Worm (Caenorhabditis elegans) whole organism, L4 larva: ENCODE results near the gene K05F1.6.

Source experiments
- D1046.2 ChIP-seq: fragments of 200-800 bp; sonication (Bioruptor generic); IDR thresholded peaks from 2 replicates; pipeline ENCODE4 v1.3.6; 2022; ENCODE audit warnings: missing genetic modification characterization, missing compliant biosample characterization
- R02D3.7 ChIP-seq: fragments of 150-350 bp; sonication (generic microtip); optimal IDR thresholded peaks from 3 replicates; lab custom pipeline; 2014; ENCODE audit warnings: missing biosample characterization, missing genetic modification characterization
- T20F7.1 ChIP-seq: fragments of 200-800 bp; sonication (Bioruptor generic); optimal IDR thresholded peaks from 2 replicates; lab custom pipeline; 2018; ENCODE audit warnings: mild to moderate bottlenecking, missing genetic modification characterization, missing compliant biosample characterization
- Y5F2A.4 ChIP-seq: fragments of 200-800 bp; sonication (Bioruptor generic); optimal IDR thresholded peaks from 2 replicates; lab custom pipeline; 2018; ENCODE audit warnings: mild to moderate bottlenecking, missing genetic modification characterization, missing compliant biosample characterization
- arid-1 ChIP-seq: fragments of 200-800 bp; sonication (Bioruptor generic); conservative IDR thresholded peaks from 2 replicates; pipeline ENCODE4 v1.3.6; 2022; ENCODE audit warnings: missing genetic modification reagents, missing genetic modification characterization, missing compliant biosample characterization
- ceh-62 ChIP-seq: sonication (generic microtip); optimal IDR thresholded peaks from 2 replicates; lab custom pipeline; 2017; ENCODE audit warnings: missing biosample characterization, missing genetic modification characterization
- ceh-82 ChIP-seq: sonication (generic microtip); optimal IDR thresholded peaks from 2 replicates; lab custom pipeline; 2017; ENCODE audit warnings: missing biosample characterization, missing genetic modification characterization
- cey-2 ChIP-seq: sonication (generic microtip); optimal IDR thresholded peaks from 3 replicates; lab custom pipeline; 2017; ENCODE audit warnings: missing genetic modification characterization, mild to moderate bottlenecking, missing compliant biosample characterization, antibody characterized with exemption, borderline replicate concordance; ENCODE audit not compliant: insufficient read depth
- daf-12 ChIP-seq: fragments of 150-350 bp; optimal IDR thresholded peaks from 2 replicates; lab custom pipeline; 2014; ENCODE audit warnings: missing biosample characterization, missing genetic modification reagents, missing genetic modification characterization
- daf-8 ChIP-seq: fragments of 200-800 bp; sonication (Bioruptor generic); IDR thresholded peaks from 2 replicates; pipeline ENCODE4 v1.3.6; 2022; ENCODE audit warnings: missing genetic modification characterization, missing compliant biosample characterization
- dmd-6 ChIP-seq: fragments of 200-800 bp; sonication (Bioruptor generic); IDR thresholded peaks from 2 replicates; pipeline ENCODE4 v1.3.6; 2022; ENCODE audit warnings: missing genetic modification reagents, missing genetic modification characterization, missing compliant biosample characterization
- fkh-10 ChIP-seq: fragments of 150-350 bp; optimal IDR thresholded peaks from 2 replicates; lab custom pipeline; 2014; ENCODE audit warnings: missing biosample characterization, missing genetic modification reagents, missing genetic modification characterization
- fos-1 ChIP-seq: fragments of 150-350 bp; optimal IDR thresholded peaks from 2 replicates; lab custom pipeline; 2014; ENCODE audit warnings: missing biosample characterization, missing genetic modification characterization
- gei-8 ChIP-seq: fragments of 200-800 bp; sonication (Bioruptor generic); optimal IDR thresholded peaks from 2 replicates; lab custom pipeline; 2018; ENCODE audit warnings: mild to moderate bottlenecking, missing genetic modification characterization, missing compliant biosample characterization
- hlh-11 ChIP-seq: fragments of 200-800 bp; sonication (Bioruptor generic); optimal IDR thresholded peaks from 2 replicates; lab custom pipeline; 2018; ENCODE audit warnings: mild to moderate bottlenecking, missing genetic modification characterization, missing compliant biosample characterization
- hlh-30 ChIP-seq: sonication (generic microtip); optimal IDR thresholded peaks from 2 replicates; lab custom pipeline; 2017; ENCODE audit warnings: antibody characterized with exemption, mild to moderate bottlenecking, missing genetic modification characterization, missing compliant biosample characterization; ENCODE audit not compliant: insufficient read depth
- hmg-1.1 ChIP-seq: fragments of 200-800 bp; sonication (Bioruptor generic); IDR thresholded peaks from 2 replicates; pipeline ENCODE4 v1.3.6; 2022; ENCODE audit warnings: missing genetic modification reagents, missing genetic modification characterization, missing compliant biosample characterization
- mes-2 ChIP-seq: sonication (generic microtip); optimal IDR thresholded peaks from 2 replicates; lab custom pipeline; 2016; ENCODE audit warnings: missing genotype, mild to moderate bottlenecking, missing genetic modification characterization, missing compliant biosample characterization; ENCODE audit not compliant: poor library complexity, severe bottlenecking
- mxl-2 ChIP-seq: fragments of 200-800 bp; sonication (Bioruptor generic); conservative IDR thresholded peaks from 2 replicates; pipeline ENCODE4 v1.3.6; 2022; ENCODE audit warnings: missing genetic modification reagents, missing genetic modification characterization, missing compliant biosample characterization
- nhr-102 ChIP-seq: sonication (generic microtip); optimal IDR thresholded peaks from 2 replicates; lab custom pipeline; 2016; ENCODE audit warnings: mild to moderate bottlenecking, missing genetic modification characterization, moderate library complexity, missing compliant biosample characterization
- nhr-237 ChIP-seq: sonication (generic microtip); optimal IDR thresholded peaks from 2 replicates; lab custom pipeline; 2017; ENCODE audit warnings: missing biosample characterization, missing genetic modification characterization
- nhr-25 ChIP-seq: sonication (generic microtip); optimal IDR thresholded peaks from 2 replicates; lab custom pipeline; 2017; ENCODE audit warnings: missing genetic modification characterization, mild to moderate bottlenecking, missing compliant biosample characterization, antibody characterized with exemption, moderate library complexity, borderline replicate concordance; ENCODE audit not compliant: insufficient read depth
- nhr-42 ChIP-seq: fragments of 200-800 bp; sonication (Bioruptor generic); IDR thresholded peaks from 2 replicates; pipeline ENCODE4 v1.3.6; 2022; ENCODE audit warnings: missing genetic modification characterization, missing compliant biosample characterization
- nhr-76 ChIP-seq: fragments of 150-350 bp; optimal IDR thresholded peaks from 2 replicates; lab custom pipeline; 2014; ENCODE audit warnings: missing biosample characterization, missing genetic modification characterization
- nhr-77 ChIP-seq: fragments of 150-350 bp; optimal IDR thresholded peaks from 2 replicates; lab custom pipeline; 2014; ENCODE audit warnings: missing biosample characterization, missing genetic modification characterization
- pha-4 ChIP-seq, 2 experiments: fragments of 150-350 bp in 1 of 2; fragments of 200-800 bp in 1 of 2; sonication (Bioruptor generic) in 1 of 2; IDR thresholded peaks in 1 of 2; optimal IDR thresholded peaks in 1 of 2; 2 replicates each; pipeline versions ENCODE4 v1.3.6 to Lab custom; 2014 to 2022; ENCODE audit warnings: missing genetic modification characterization in 2 of 2, missing genetic modification reagents in 2 of 2, missing biosample characterization in 1 of 2, missing compliant biosample characterization in 1 of 2
- php-3 ChIP-seq: fragments of 200-800 bp; sonication (Bioruptor generic); IDR thresholded peaks from 2 replicates; pipeline ENCODE4 v1.3.6; 2022; ENCODE audit warnings: missing genetic modification reagents, missing genetic modification characterization, missing compliant biosample characterization
- set-16 ChIP-seq: fragments of 200-800 bp; sonication (Bioruptor generic); IDR thresholded peaks from 2 replicates; pipeline ENCODE4 v1.3.6; 2022; ENCODE audit warnings: missing genetic modification reagents, missing genetic modification characterization, missing compliant biosample characterization
- tag-97 ChIP-seq: fragments of 200-800 bp; sonication (Bioruptor generic); IDR thresholded peaks from 2 replicates; pipeline ENCODE4 v1.3.6; 2022; ENCODE audit warnings: missing genetic modification characterization, missing compliant biosample characterization
- tra-1 ChIP-seq: fragments of 200-800 bp; sonication (Bioruptor generic); IDR thresholded peaks from 2 replicates; pipeline ENCODE4 v1.3.6; 2022; ENCODE audit warnings: missing genetic modification reagents, missing genetic modification characterization, missing compliant biosample characterization
- unc-130 ChIP-seq: sonication (generic microtip); optimal IDR thresholded peaks from 2 replicates; lab custom pipeline; 2016; ENCODE audit warnings: missing genetic modification reagents, missing genetic modification characterization, missing compliant biosample characterization
- unc-62 ChIP-seq, 3 experiments: fragments of 150-350 bp in 1 of 3; sonication (generic microtip); optimal IDR thresholded peaks in 2 of 3; peaks in 1 of 3; 1 replicate in 1 of 3; 2 replicates in 2 of 3; lab custom pipeline; 2014 to 2017; ENCODE audit warnings: missing biosample characterization in 3 of 3, missing genetic modification characterization in 3 of 3, missing genetic modification reagents in 3 of 3, missing genotype in 1 of 3
- zfp-3 ChIP-seq: fragments of 200-800 bp; sonication (Bioruptor generic); conservative IDR thresholded peaks from 2 replicates; pipeline ENCODE4 v1.3.6; 2022; ENCODE audit warnings: missing genetic modification reagents, missing genetic modification characterization, missing compliant biosample characterization
- zip-2 ChIP-seq: fragments of 150-350 bp; optimal IDR thresholded peaks from 2 replicates; lab custom pipeline; 2014; ENCODE audit warnings: missing biosample characterization, missing genetic modification characterization

K05F1.6 gene

ce11 chrII:5781935-5782921 is at the start of gene K05F1.6 (continued):
- TF ChIP-seq nhr-237 (tag; lab: Kevin White, UChicago) (no peak), T20F7.1 (peak; percentile 60), nhr-102 (tag; lab: Kevin White, UChicago) (peak; percentile 83), unc-130 (peak; percentile 78), nhr-77 (no peak), dmd-6 (GFP tag; lab: Robert Waterston, UW) (peak; percentile 60), tag-97 (GFP tag; lab: Robert Waterston, UW) (0 out of 2 replicates have a peak, but pooled peaks have one; percentile 28), ceh-82 (tag; lab: Kevin White, UChicago) (no peak), daf-12 (tag; lab: Kevin White, UChicago) (no peak), fkh-10 (no peak)
- TF ChIP-seq, all 104 proteins: peak for 66

DNA sequence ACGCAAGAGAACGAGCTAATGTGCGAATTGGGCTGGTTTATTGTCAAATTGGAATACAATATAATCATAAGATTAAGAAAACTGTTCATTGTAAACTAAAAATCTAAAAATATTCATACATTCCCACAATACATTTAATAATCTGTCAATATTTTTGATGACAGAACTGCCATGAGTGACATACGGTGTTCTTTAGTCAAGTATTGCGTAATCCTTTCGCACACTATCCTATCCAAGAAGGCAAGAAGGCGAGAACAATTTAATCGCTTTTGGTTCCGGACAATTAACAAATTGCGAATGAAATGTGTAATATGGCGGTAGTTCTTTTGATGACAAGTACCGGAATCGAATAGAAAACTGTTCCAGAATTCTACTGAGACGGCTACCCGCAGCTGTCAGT is 47.4 kb upstream of the K05F1.6 start:
- TF ChIP-seq cey-2 (tag; lab: Kevin White, UChicago) (no peak), hlh-30 (no peak), mxl-2 (GFP tag; lab: Robert Waterston, UW) (no peak), daf-8 (GFP tag; lab: Robert Waterston, UW) (no peak), tra-1 (GFP tag; lab: Robert Waterston, UW) (no peak), gei-8 (GFP tag; lab: Kevin White, UChicago) (no peak), arid-1 (no peak), zfp-3 (no peak), zip-2 (no peak), D1046.2 (GFP tag; lab: Robert Waterston, UW) (no peak), hmg-1.1 (no peak), hlh-11 (tag; lab: Kevin White, UChicago) (no peak), R02D3.7 (no peak), unc-130 (no peak), daf-12 (tag; lab: Kevin White, UChicago) (no peak), dmd-6 (GFP tag; lab: Robert Waterston, UW) (no peak)
- TF ChIP-seq, all 104 proteins: peak for 0

- peak in 1 of 2 experiments; percentile 1 for TF ChIP-seq unc-62 (GFP tag; optimal IDR thresholded peaks at IDR 0.05 in 1 of 2; lab: Kevin White, UChicago)
- no peak for TF ChIP-seq unc-62 (tag; optimal IDR thresholded peaks at IDR 0.05; lab: Kevin White, UChicago)
- no peak for TF ChIP-seq Y5F2A.4 (GFP tag; lab: Kevin White, UChicago)
Observed at ce11 chrII:5735744-5736143, 46.6 kb upstream of the K05F1.6 start.

DNA sequence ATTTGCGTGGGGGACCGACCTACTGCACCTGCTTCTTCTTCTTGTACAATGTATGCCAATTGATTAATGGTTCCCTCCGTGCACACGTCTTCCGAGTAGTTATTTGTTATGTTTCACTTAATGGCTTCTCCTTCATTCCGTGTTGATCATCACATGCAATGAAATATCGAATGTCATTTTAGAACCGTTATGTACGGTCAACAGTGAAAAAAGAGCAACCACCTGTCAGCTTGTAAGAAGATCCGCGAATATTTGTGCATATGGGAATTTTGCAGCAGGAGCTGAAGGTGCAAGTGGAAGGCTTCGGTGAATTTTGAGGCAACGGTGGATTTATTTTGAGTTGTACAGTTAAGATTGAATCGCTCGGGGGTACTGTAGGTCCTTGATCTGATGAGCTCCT is 45.7 kb upstream of the K05F1.6 start:
- TF ChIP-seq nhr-76 (tag; lab: Kevin White, UChicago) (no peak), unc-62 (GFP tag; optimal IDR thresholded peaks at IDR 0.05 in 1 of 2; lab: Kevin White, UChicago) (peak in 1 of 2 experiments; percentile 97), unc-62 (tag; optimal IDR thresholded peaks at IDR 0.05; lab: Kevin White, UChicago) (no peak)

- TF ChIP-seq php-3 (GFP tag; lab: Robert Waterston, UW) (no peak), pha-4 (GFP tag; IDR thresholded peaks at IDR 0.05; lab: Robert Waterston, UW) (no peak), pha-4 (tag; optimal IDR thresholded peaks at IDR 0.05; lab: Kevin White, UChicago) (no peak), unc-62 (GFP tag; optimal IDR thresholded peaks at IDR 0.05 in 1 of 2; lab: Kevin White, UChicago) (no peak), unc-62 (tag; optimal IDR thresholded peaks at IDR 0.05; lab: Kevin White, UChicago) (no peak), nhr-42 (GFP tag; lab: Robert Waterston, UW) (no peak), set-16 (GFP tag; lab: Robert Waterston, UW) (no peak), fos-1 (tag; lab: Kevin White, UChicago) (no peak), fkh-10 (no peak), nhr-25 (tag; lab: Kevin White, UChicago) (no peak), ceh-62 (tag; lab: Kevin White, UChicago) (no peak), mes-2 (tag; lab: Kevin White, UChicago) (no peak)
Observed at ce11 chrII:5738795-5739194, 43.5 kb upstream of the K05F1.6 start, which contains the start of gene hlh-14. TSS of gene hlh-14 (minus strand) at chrII:5738895.
